Worm (Caenorhabditis elegans): Measurements from ENCODE around the gene pef-1.

DNA sequence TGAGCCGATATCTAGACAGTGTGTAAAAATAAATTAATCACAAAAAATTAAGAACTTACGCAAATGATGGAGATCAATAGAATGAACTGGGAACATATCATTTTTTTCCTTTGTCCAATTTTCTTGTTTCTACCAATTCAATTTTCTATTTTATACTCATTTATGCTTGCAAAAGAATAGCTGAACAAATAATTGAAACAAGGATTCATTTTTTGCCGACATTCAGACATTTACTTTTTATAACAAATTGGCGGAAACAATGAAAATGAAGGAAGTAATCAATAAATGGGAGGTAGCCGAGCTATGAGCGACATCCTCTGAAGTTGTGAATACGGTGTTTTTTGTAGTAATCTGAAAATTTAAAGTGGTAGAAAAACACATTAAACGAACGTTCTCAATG, 9.2 kb downstream of the pef-1 start, which contains the start of gene idpp-13:
- TF ChIP-seq lsy-2 (tag; optimal IDR thresholded peaks at IDR 0.05) (no peak), aly-2 (tag; optimal IDR thresholded peaks at IDR 0.05) (no peak), mdl-1 (tag; optimal IDR thresholded peaks at IDR 0.05) (no peak), lin-39 (tag; optimal IDR thresholded peaks at IDR 0.05) (no peak), nhr-90 (tag; optimal IDR thresholded peaks at IDR 0.05; ENCODE audit: poor library complexity) (no peak), ceh-63 (GFP tag; optimal IDR thresholded peaks at IDR 0.05) (no peak), sup-37 (GFP tag; optimal IDR thresholded peaks at IDR 0.05) (no peak), fkh-8 (tag; optimal IDR thresholded peaks at IDR 0.05) (no peak), nhr-28 (tag; optimal IDR thresholded peaks at IDR 0.05) (no peak)
